Fruit fly (Drosophila melanogaster) whole organism, embryonic: Measurements from ENCODE around the gene CG34325.

Source experiments
- Ada2b ChIP-seq: fragments of 200-800 bp; sonication (Bioruptor generic); IDR thresholded peaks from 2 replicates; pipeline ENCODE4 v1.3.6; 2022; ENCODE audit warnings: missing biosample characterization, missing genetic modification characterization
- Adf1 ChIP-seq: fragments of 200-800 bp; sonication (Bioruptor generic); IDR thresholded peaks from 2 replicates; pipeline ENCODE4 v1.3.6; 2022; ENCODE audit warnings: missing biosample characterization, missing genetic modification characterization
- Atf6 ChIP-seq: fragments of 200-800 bp; sonication (Bioruptor generic); IDR thresholded peaks from 2 replicates; pipeline ENCODE4 v1.3.6; 2022; ENCODE audit warnings: missing biosample characterization, missing genetic modification characterization
- B-H2 ChIP-seq: fragments of 200-800 bp; sonication (Bioruptor generic); optimal IDR thresholded peaks from 2 replicates; lab custom pipeline; 2018; ENCODE audit warnings: missing biosample characterization, mild to moderate bottlenecking, missing genetic modification characterization
- BtbVII ChIP-seq: fragments of 200-800 bp; sonication (Bioruptor generic); optimal IDR thresholded peaks from 3 replicates; lab custom pipeline; 2017; ENCODE audit warnings: missing biosample characterization, mild to moderate bottlenecking, missing genetic modification characterization
- CG10462 ChIP-seq: fragments of 200-800 bp; sonication (Bioruptor generic); optimal IDR thresholded peaks from 2 replicates; lab custom pipeline; 2016; ENCODE audit warnings: missing biosample characterization, missing genetic modification characterization
- CG11560 ChIP-seq: fragments of 200-800 bp; sonication (Bioruptor generic); IDR thresholded peaks from 3 replicates; pipeline ENCODE4 v1.3.6; 2022; ENCODE audit warnings: missing biosample characterization, missing genetic modification characterization
- CG12299 ChIP-seq: fragments of 200-800 bp; sonication (Bioruptor generic); optimal IDR thresholded peaks from 2 replicates; lab custom pipeline; 2018; ENCODE audit warnings: missing biosample characterization, mild to moderate bottlenecking, missing genetic modification characterization
- CG13296 ChIP-seq: fragments of 200-800 bp; sonication (Bioruptor generic); optimal IDR thresholded peaks from 3 replicates; lab custom pipeline; 2018; ENCODE audit warnings: missing biosample characterization, mild to moderate bottlenecking, missing genetic modification characterization
- CG14710 ChIP-seq: fragments of 200-800 bp; sonication (Bioruptor generic); optimal IDR thresholded peaks from 3 replicates; lab custom pipeline; 2019; ENCODE audit warnings: missing biosample characterization, mild to moderate bottlenecking, missing genetic modification characterization, moderate library complexity
- CG17186 ChIP-seq: fragments of 200-800 bp; sonication (Bioruptor generic); optimal IDR thresholded peaks from 3 replicates; lab custom pipeline; 2017; ENCODE audit warnings: missing biosample characterization, missing genetic modification reagents, missing genetic modification characterization
- CG17568 ChIP-seq: fragments of 200-800 bp; sonication (Bioruptor generic); optimal IDR thresholded peaks from 2 replicates; lab custom pipeline; 2018; ENCODE audit warnings: missing biosample characterization, mild to moderate bottlenecking, missing genetic modification characterization, moderate library complexity
- CG18262 ChIP-seq: fragments of 200-800 bp; optimal IDR thresholded peaks from 3 replicates; lab custom pipeline; 2019; ENCODE audit warnings: missing biosample characterization, mild to moderate bottlenecking, missing genetic modification characterization, moderate library complexity
- CG2120 ChIP-seq: fragments of 200-800 bp; sonication (Bioruptor generic); optimal IDR thresholded peaks from 3 replicates; lab custom pipeline; 2016; ENCODE audit warnings: missing biosample characterization, missing genetic modification characterization
- CG30020 ChIP-seq: fragments of 200-800 bp; optimal IDR thresholded peaks from 2 replicates; lab custom pipeline; 2019; ENCODE audit warnings: missing biosample characterization, mild to moderate bottlenecking, missing genetic modification characterization, moderate library complexity
- CG32532 ChIP-seq: fragments of 200-800 bp; sonication (Bioruptor generic); IDR thresholded peaks from 2 replicates; pipeline ENCODE4 v1.3.6; 2022; ENCODE audit warnings: missing biosample characterization, missing genetic modification characterization
- CG4328 ChIP-seq: fragments of 200-800 bp; sonication (Bioruptor generic); optimal IDR thresholded peaks from 3 replicates; lab custom pipeline; 2017; ENCODE audit warnings: missing biosample characterization, missing genetic modification reagents, missing genetic modification characterization
- CG4360 ChIP-seq: fragments of 200-800 bp; sonication (Bioruptor generic); IDR thresholded peaks from 2 replicates; pipeline ENCODE4 v1.3.6; 2022; ENCODE audit warnings: missing biosample characterization, missing genetic modification characterization
- CG6765 ChIP-seq: fragments of 200-800 bp; sonication (Bioruptor generic); optimal IDR thresholded peaks from 3 replicates; lab custom pipeline; 2017; ENCODE audit warnings: missing biosample characterization, mild to moderate bottlenecking, missing genetic modification characterization
- CG6791 ChIP-seq: fragments of 200-800 bp; sonication (Bioruptor generic); IDR thresholded peaks from 3 replicates; pipeline ENCODE4 v1.3.6; 2022; ENCODE audit warnings: missing biosample characterization, missing genetic modification characterization; ENCODE audit not compliant: partially characterized antibody
- CG8089 ChIP-seq: fragments of 200-800 bp; sonication (Bioruptor generic); optimal IDR thresholded peaks from 3 replicates; lab custom pipeline; 2016; ENCODE audit warnings: missing biosample characterization, missing genetic modification characterization
- D19A ChIP-seq: fragments of 200-800 bp; optimal IDR thresholded peaks from 3 replicates; lab custom pipeline; 2019; ENCODE audit warnings: missing biosample characterization, mild to moderate bottlenecking, missing genetic modification characterization, moderate library complexity
- Dfd ChIP-seq, 2 experiments: fragments of >200 bp; optimal IDR thresholded peaks; 2 replicates each; lab custom pipeline; 2017; ENCODE audit warnings: missing biosample characterization in 2 of 2, missing genetic modification characterization in 2 of 2
- Elba2 ChIP-seq: fragments of 200-800 bp; sonication (Bioruptor generic); optimal IDR thresholded peaks from 3 replicates; lab custom pipeline; 2016; ENCODE audit warnings: missing biosample characterization, missing genetic modification characterization
- Ets97D ChIP-seq: fragments of 200-800 bp; sonication (Bioruptor generic); optimal IDR thresholded peaks from 3 replicates; lab custom pipeline; 2016; ENCODE audit warnings: missing biosample characterization, missing genetic modification characterization
- GATAe ChIP-seq: fragments of 200-800 bp; sonication (Bioruptor generic); conservative IDR thresholded peaks from 2 replicates; pipeline ENCODE4 v1.3.6; 2022; ENCODE audit warnings: missing biosample characterization, missing genetic modification characterization
- Hand ChIP-seq: fragments of 200-800 bp; sonication (Bioruptor generic); optimal IDR thresholded peaks from 2 replicates; lab custom pipeline; 2017; ENCODE audit warnings: mild to moderate bottlenecking, missing biosample characterization, missing genetic modification reagents, missing genetic modification characterization
- Hey ChIP-seq: fragments of 200-800 bp; sonication (Bioruptor generic); optimal IDR thresholded peaks from 3 replicates; lab custom pipeline; 2018; ENCODE audit warnings: missing biosample characterization, mild to moderate bottlenecking, missing genetic modification characterization
- HmgD ChIP-seq: fragments of 200-800 bp; sonication (Bioruptor generic); optimal IDR thresholded peaks from 3 replicates; lab custom pipeline; 2016; ENCODE audit warnings: missing biosample characterization, missing genetic modification characterization
- NFAT ChIP-seq: fragments of 200-800 bp; sonication (Bioruptor generic); IDR thresholded peaks from 2 replicates; pipeline ENCODE4 v1.3.6; 2022; ENCODE audit warnings: missing biosample characterization, missing genetic modification characterization
- Oli ChIP-seq: fragments of 200-800 bp; sonication (Bioruptor generic); optimal IDR thresholded peaks from 2 replicates; lab custom pipeline; 2018; ENCODE audit warnings: missing biosample characterization, mild to moderate bottlenecking, missing genetic modification characterization, moderate library complexity
- Pdp1 ChIP-seq, 2 experiments: fragments of 200-800 bp; sonication (Bioruptor generic); optimal IDR thresholded peaks; 3 replicates each; lab custom pipeline; 2016; ENCODE audit warnings: missing biosample characterization in 2 of 2, missing genetic modification characterization in 2 of 2, mild to moderate bottlenecking in 1 of 2, moderate library complexity in 1 of 2
- Scr ChIP-seq: fragments of 200-800 bp; sonication (Bioruptor generic); IDR thresholded peaks from 2 replicates; pipeline ENCODE4 v1.3.6; 2022; ENCODE audit warnings: missing biosample characterization, missing genetic modification characterization; ENCODE audit not compliant: partially characterized antibody
- Usf ChIP-seq: fragments of 200-800 bp; sonication (Bioruptor generic); optimal IDR thresholded peaks from 2 replicates; lab custom pipeline; 2017; ENCODE audit warnings: missing genotype, missing biosample characterization, missing genetic modification characterization
- Xrp1 ChIP-seq: fragments of 200-800 bp; sonication (Bioruptor generic); IDR thresholded peaks from 2 replicates; pipeline ENCODE4 v1.3.6; 2022; ENCODE audit warnings: missing biosample characterization, missing genetic modification characterization
- bigmax ChIP-seq: fragments of 200-800 bp; sonication (Bioruptor generic); optimal IDR thresholded peaks from 2 replicates; lab custom pipeline; 2018; ENCODE audit warnings: missing biosample characterization, mild to moderate bottlenecking, missing genetic modification characterization
- bowl ChIP-seq: fragments of 200-800 bp; sonication (Bioruptor generic); IDR thresholded peaks from 2 replicates; pipeline ENCODE4 v1.3.6; 2022; ENCODE audit warnings: missing biosample characterization, missing genetic modification characterization
- chinmo ChIP-seq: fragments of 200-800 bp; sonication (Bioruptor generic); IDR thresholded peaks from 4 replicates; pipeline ENCODE4 v1.3.6; 2022; ENCODE audit warnings: missing biosample characterization, missing genetic modification characterization; ENCODE audit not compliant: partially characterized antibody
- crc ChIP-seq: fragments of 200-800 bp; sonication (Bioruptor generic); optimal IDR thresholded peaks from 2 replicates; lab custom pipeline; 2016; ENCODE audit warnings: missing biosample characterization, missing genetic modification characterization
- cwo ChIP-seq: fragments of 200-800 bp; sonication (Bioruptor generic); optimal IDR thresholded peaks from 3 replicates; lab custom pipeline; 2017; ENCODE audit warnings: missing biosample characterization, missing genetic modification characterization, mild to moderate bottlenecking, moderate library complexity, missing genetic modification reagents
- dpn ChIP-seq, 2 experiments: fragments of 200-800 bp; sonication (Bioruptor generic); optimal IDR thresholded peaks; 3 replicates each; lab custom pipeline; 2016; ENCODE audit warnings: missing biosample characterization in 2 of 2, missing genetic modification characterization in 2 of 2
- gcm2 ChIP-seq: fragments of 200-800 bp; sonication (Bioruptor generic); optimal IDR thresholded peaks from 2 replicates; lab custom pipeline; 2016; ENCODE audit warnings: missing biosample characterization, missing genetic modification characterization
- h ChIP-seq: fragments of >200 bp; optimal IDR thresholded peaks from 2 replicates; lab custom pipeline; 2017
- inv ChIP-seq: fragments of 200-800 bp; sonication (Bioruptor generic); IDR thresholded peaks from 2 replicates; pipeline ENCODE4 v1.3.6; 2022; ENCODE audit warnings: missing biosample characterization, missing genetic modification characterization; ENCODE audit not compliant: partially characterized antibody
- mld ChIP-seq: fragments of 200-800 bp; sonication (Bioruptor generic); IDR thresholded peaks from 3 replicates; pipeline ENCODE4 v1.3.6; 2022; ENCODE audit warnings: missing biosample characterization, missing genetic modification characterization; ENCODE audit not compliant: partially characterized antibody
- peb ChIP-seq: fragments of 200-800 bp; sonication (Bioruptor generic); IDR thresholded peaks from 2 replicates; pipeline ENCODE4 v1.3.6; 2022; ENCODE audit warnings: missing biosample characterization, missing genetic modification characterization
- rib ChIP-seq: fragments of 200-800 bp; sonication (Bioruptor generic); IDR thresholded peaks from 2 replicates; pipeline ENCODE4 v1.3.6; 2022; ENCODE audit warnings: missing biosample characterization, missing genetic modification characterization
- ro ChIP-seq: fragments of 200-800 bp; sonication (Bioruptor generic); IDR thresholded peaks from 2 replicates; pipeline ENCODE4 v1.3.6; 2022; ENCODE audit warnings: missing biosample characterization, missing genetic modification characterization
- ssp ChIP-seq: fragments of 200-800 bp; sonication (Bioruptor generic); IDR thresholded peaks from 2 replicates; pipeline ENCODE4 v1.3.6; 2022; ENCODE audit warnings: missing biosample characterization, missing genetic modification characterization

CG34325 gene

DNA sequence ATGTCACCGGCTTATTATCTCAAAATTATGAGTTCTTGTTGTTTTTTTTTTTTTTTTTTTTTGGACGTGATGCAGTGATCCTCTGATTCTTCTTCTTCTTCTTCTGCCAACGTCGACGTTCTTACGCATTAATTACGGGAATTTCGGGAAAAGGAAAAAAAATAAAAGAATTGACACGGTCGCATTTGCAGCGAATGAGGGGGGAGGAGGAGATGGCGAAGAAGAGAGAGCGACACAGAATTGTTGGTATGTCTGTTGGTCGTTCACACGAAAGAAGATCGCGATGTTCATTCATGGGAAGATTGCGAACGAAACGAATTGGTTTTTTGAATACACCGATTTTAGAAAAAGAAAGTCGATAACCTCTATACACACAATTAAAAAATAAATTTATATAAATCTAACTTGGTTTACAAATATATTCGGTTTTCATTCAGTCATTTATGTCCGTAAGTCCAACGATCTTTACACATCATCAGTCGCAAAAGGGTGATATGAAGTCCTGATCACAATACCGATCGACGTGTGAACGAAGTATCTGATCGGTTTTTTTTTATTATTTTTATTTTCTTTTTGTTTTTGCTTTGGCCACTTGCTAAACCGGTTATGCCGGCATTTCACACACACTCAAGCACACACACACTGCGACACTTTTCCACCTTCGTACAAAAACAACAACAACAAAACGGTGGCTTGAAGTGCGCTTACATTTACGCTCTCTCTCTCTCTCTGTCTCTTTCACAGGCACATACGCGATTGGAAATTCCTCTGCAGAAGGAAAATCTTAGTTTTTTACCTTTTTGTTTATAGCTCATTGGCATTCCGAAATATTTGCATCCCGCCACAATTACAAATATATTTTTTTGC is 29.7 kb upstream of the CG34325 start (continued):
- TF ChIP-seq NFAT (GFP tag; lab: Robert Waterston, UW) (no peak), CG6791 (no peak), chinmo (0 out of 4 replicates have a peak, but pooled peaks have one; percentile 14), HmgD (GFP tag; lab: Kevin White, UChicago) (no peak), cwo (peak; percentile 42), Xrp1 (peak; percentile 67), BtbVII (GFP tag; lab: Kevin White, UChicago) (peak; percentile 75), CG6765 (GFP tag; lab: Kevin White, UChicago) (peak; percentile 38), CG13296 (GFP tag; lab: Kevin White, UChicago) (peak; percentile 82), Ets97D (no peak), CG18262 (peak; percentile 87), ssp (no peak), ro (GFP tag; lab: Robert Waterston, UW) (no peak), bowl (GFP tag; lab: Robert Waterston, UW) (no peak), CG17568 (GFP tag; lab: Kevin White, UChicago) (peak; percentile 45), Scr (no peak), Pdp1 (GFP tag; optimal IDR thresholded peaks at IDR 0.05; lab: Kevin White, UChicago) (peak; percentile 12 to 33), bigmax (GFP tag; lab: Kevin White, UChicago) (no peak), Elba2 (no peak), CG32532 (peak; percentile 57; the same call in 1 of the 2 replicates), Atf6 (GFP tag; lab: Robert Waterston, UW) (peak; percentile 70), inv (GFP tag; lab: Robert Waterston, UW) (no peak), Adf1 (GFP tag; lab: Robert Waterston, UW) (no peak), rib (GFP tag; lab: Robert Waterston, UW) (no peak), Ada2b (GFP tag; lab: Robert Waterston, UW) (no peak), Hand (no peak), CG30020 (tag; lab: Kevin White, UChicago) (peak; percentile 48), peb (GFP tag; lab: Robert Waterston, UW) (0 out of 2 replicates have a peak, but pooled peaks have one; percentile 19), CG2120 (peak; percentile 45), Usf (peak; percentile 48), Oli (peak; percentile 79), CG17186 (GFP tag; lab: Kevin White, UChicago) (no peak), mld (GFP tag; lab: Robert Waterston, UW) (no peak), D19A (tag; lab: Kevin White, UChicago) (peak; percentile 80), B-H2 (GFP tag; lab: Kevin White, UChicago) (no peak), CG8089 (GFP tag; lab: Kevin White, UChicago) (no peak), CG11560 (tag; lab: Robert Waterston, UW) (no peak), CG4360 (peak; percentile 91), CG12299 (tag; lab: Kevin White, UChicago) (peak; percentile 67), h (no peak), GATAe (GFP tag; lab: Robert Waterston, UW) (no peak), CG14710 (tag; lab: Kevin White, UChicago) (peak; percentile 77), CG10462 (GFP tag; lab: Kevin White, UChicago) (peak; percentile 59), Hey (no peak), dpn (GFP tag; optimal IDR thresholded peaks at IDR 0.05; lab: Kevin White, UChicago) (peak; percentile 16 to 48), crc (GFP tag; lab: Kevin White, UChicago) (no peak), CG4328 (peak; percentile 69), Dfd (GFP tag; optimal IDR thresholded peaks at IDR 0.05; lab: Kevin White, UChicago) (no peak), gcm2 (GFP tag; lab: Kevin White, UChicago) (no peak)
